Fruit fly (Drosophila melanogaster): ENCODE data around the gene CG12347.

dm6 chr3R:17951780-17952179, 45.5 kb downstream of the CG12347 start:
- TF ChIP-seq Blimp-1 (GFP tag; optimal IDR thresholded peaks at IDR 0.05), result no peak
- no peak for TF ChIP-seq Sox102F (GFP tag; optimal IDR thresholded peaks at IDR 0.05)
- TF ChIP-seq dac (GFP tag; optimal IDR thresholded peaks at IDR 0.05), result no peak
- no peak for TF ChIP-seq CG32006 (GFP tag; optimal IDR thresholded peaks at IDR 0.05)
- TF ChIP-seq Hr39 (GFP tag; optimal IDR thresholded peaks at IDR 0.05), result no peak
- no peak for TF ChIP-seq CG11294 (GFP tag; IDR thresholded peaks at IDR 0.05)
- no peak for TF ChIP-seq fkh (GFP tag; optimal IDR thresholded peaks at IDR 0.05)
- no peak for TF ChIP-seq CG8119 (GFP tag; IDR thresholded peaks at IDR 0.05)
- no peak for TF ChIP-seq Sox14 (GFP tag; optimal IDR thresholded peaks at IDR 0.05)
- no peak for TF ChIP-seq CG6808 (GFP tag; optimal IDR thresholded peaks at IDR 0.05)
- no peak for TF ChIP-seq Ets21C (GFP tag; optimal IDR thresholded peaks at IDR 0.05)
- no peak for TF ChIP-seq fd85E (GFP tag; optimal IDR thresholded peaks at IDR 0.05)
- no peak for TF ChIP-seq CG6163 (GFP tag; IDR thresholded peaks at IDR 0.05)
- no peak for TF ChIP-seq CG31627 (GFP tag; optimal IDR thresholded peaks at IDR 0.05)
